Worm (Caenorhabditis elegans): ENCODE measurements around the gene scb-1.

- TF ChIP-seq ces-1 (GFP tag; optimal IDR thresholded peaks at IDR 0.05) (no peak), unc-62 (GFP tag; optimal IDR thresholded peaks at IDR 0.05) (no peak), nhr-237 (tag; optimal IDR thresholded peaks at IDR 0.05) (no peak), ceh-82 (tag; optimal IDR thresholded peaks at IDR 0.05) (no peak), zag-1 (tag; optimal IDR thresholded peaks at IDR 0.05) (no peak), C16A3.4 (tag; optimal IDR thresholded peaks at IDR 0.05) (no peak)
Measured at ce11 chrV:11167745-11168144, 48.2 kb upstream of the scb-1 start.

Data from whole organism, L1 larva.